Worm (Caenorhabditis elegans) whole organism, L4 larva: ENCODE data around the gene cdc-25.3.
A peak's percentile ranks its signal among the peaks of the same experiment; 100 is the strongest.

Experiments used
- D1046.2 ChIP-seq: fragments of 200-800 bp; sonication (Bioruptor generic); IDR thresholded peaks from 2 replicates; pipeline ENCODE4 v1.3.6; 2022; ENCODE audit warnings: missing genetic modification characterization, missing compliant biosample characterization
- F10B5.3 ChIP-seq: sonication (generic microtip); optimal IDR thresholded peaks from 2 replicates; lab custom pipeline; 2016; ENCODE audit warnings: mild to moderate bottlenecking, missing genetic modification characterization, missing compliant biosample characterization
- F44E2.7 ChIP-seq: fragments of 200-800 bp; sonication (Bioruptor generic); IDR thresholded peaks from 2 replicates; pipeline ENCODE4 v2.1.2; 2022; ENCODE audit warnings: missing genetic modification characterization, missing compliant biosample characterization
- F49E8.2 ChIP-seq: sonication (generic microtip); optimal IDR thresholded peaks from 2 replicates; lab custom pipeline; 2016; ENCODE audit warnings: missing compliant biosample characterization, mild to moderate bottlenecking, missing genetic modification characterization, borderline replicate concordance
- T20F7.1 ChIP-seq: fragments of 200-800 bp; sonication (Bioruptor generic); optimal IDR thresholded peaks from 2 replicates; lab custom pipeline; 2018; ENCODE audit warnings: mild to moderate bottlenecking, missing genetic modification characterization, missing compliant biosample characterization
- T26A8.4 ChIP-seq: fragments of 200-800 bp; sonication (Bioruptor generic); IDR thresholded peaks from 2 replicates; pipeline ENCODE4 v1.3.6; 2022; ENCODE audit warnings: missing genetic modification characterization, missing compliant biosample characterization
- Y48G9A.11 ChIP-seq: fragments of 200-800 bp; sonication (Bioruptor generic); IDR thresholded peaks from 2 replicates; pipeline ENCODE4 v1.3.6; 2022; ENCODE audit warnings: missing genetic modification reagents, missing genetic modification characterization, missing compliant biosample characterization
- aly-2 ChIP-seq: sonication (generic microtip); optimal IDR thresholded peaks from 2 replicates; lab custom pipeline; 2018; ENCODE audit warnings: missing biosample characterization, missing genetic modification characterization
- arid-1 ChIP-seq: fragments of 200-800 bp; sonication (Bioruptor generic); conservative IDR thresholded peaks from 2 replicates; pipeline ENCODE4 v1.3.6; 2022; ENCODE audit warnings: missing genetic modification reagents, missing genetic modification characterization, missing compliant biosample characterization
- ceh-20 ChIP-seq: fragments of 200-800 bp; sonication (Bioruptor generic); IDR thresholded peaks from 2 replicates; pipeline ENCODE4 v1.3.6; 2022; ENCODE audit warnings: missing genetic modification reagents, missing genetic modification characterization, missing compliant biosample characterization
- cey-2 ChIP-seq: sonication (generic microtip); optimal IDR thresholded peaks from 3 replicates; lab custom pipeline; 2017; ENCODE audit warnings: missing genetic modification characterization, mild to moderate bottlenecking, missing compliant biosample characterization, antibody characterized with exemption, borderline replicate concordance; ENCODE audit not compliant: insufficient read depth
- ctbp-1 ChIP-seq: fragments of 200-800 bp; sonication (Bioruptor generic); IDR thresholded peaks from 2 replicates; pipeline ENCODE4 v1.3.6; 2022; ENCODE audit warnings: missing genetic modification reagents, missing genetic modification characterization, missing compliant biosample characterization
- daf-12 ChIP-seq: fragments of 150-350 bp; optimal IDR thresholded peaks from 2 replicates; lab custom pipeline; 2014; ENCODE audit warnings: missing biosample characterization, missing genetic modification reagents, missing genetic modification characterization
- daf-16 ChIP-seq, 3 experiments: sonication (generic microtip); optimal IDR thresholded peaks; 2 replicates each; lab custom pipeline; 2016 to 2017; ENCODE audit warnings: missing genetic modification characterization in 3 of 3, missing genetic modification reagents in 3 of 3, mild to moderate bottlenecking in 2 of 3, missing compliant biosample characterization in 2 of 3, missing biosample characterization in 1 of 3, moderate library complexity in 1 of 3
- dmd-6 ChIP-seq: fragments of 200-800 bp; sonication (Bioruptor generic); IDR thresholded peaks from 2 replicates; pipeline ENCODE4 v1.3.6; 2022; ENCODE audit warnings: missing genetic modification reagents, missing genetic modification characterization, missing compliant biosample characterization
- dpl-1 ChIP-seq: fragments of 150-350 bp; optimal IDR thresholded peaks from 2 replicates; lab custom pipeline; 2014; ENCODE audit warnings: missing biosample characterization, missing genetic modification reagents, missing genetic modification characterization
- dve-1 ChIP-seq: sonication (generic microtip); optimal IDR thresholded peaks from 2 replicates; lab custom pipeline; 2017; ENCODE audit warnings: antibody characterized with exemption, mild to moderate bottlenecking, missing genetic modification characterization, missing compliant biosample characterization; ENCODE audit not compliant: insufficient read depth
- egl-43 ChIP-seq: fragments of 200-800 bp; sonication (Bioruptor generic); IDR thresholded peaks from 2 replicates; pipeline ENCODE4 v1.3.6; 2022; ENCODE audit warnings: missing genetic modification reagents, missing genetic modification characterization, missing compliant biosample characterization
- fkh-10 ChIP-seq: fragments of 150-350 bp; optimal IDR thresholded peaks from 2 replicates; lab custom pipeline; 2014; ENCODE audit warnings: missing biosample characterization, missing genetic modification reagents, missing genetic modification characterization
- fos-1 ChIP-seq: fragments of 150-350 bp; optimal IDR thresholded peaks from 2 replicates; lab custom pipeline; 2014; ENCODE audit warnings: missing biosample characterization, missing genetic modification characterization
- gei-8 ChIP-seq: fragments of 200-800 bp; sonication (Bioruptor generic); optimal IDR thresholded peaks from 2 replicates; lab custom pipeline; 2018; ENCODE audit warnings: mild to moderate bottlenecking, missing genetic modification characterization, missing compliant biosample characterization
- hif-1 ChIP-seq, 2 experiments: sonication (generic microtip); optimal IDR thresholded peaks; 2 replicates each; lab custom pipeline; 2016 to 2017; ENCODE audit warnings: missing compliant biosample characterization in 2 of 2, missing genetic modification characterization in 2 of 2, missing genetic modification reagents in 2 of 2, missing genotype in 2 of 2, mild to moderate bottlenecking in 1 of 2
- lim-7 ChIP-seq: fragments of 200-800 bp; sonication (Bioruptor generic); IDR thresholded peaks from 2 replicates; pipeline ENCODE4 v1.3.6; 2022; ENCODE audit warnings: missing genetic modification characterization, missing compliant biosample characterization
- lin-13 ChIP-seq: fragments of 150-350 bp; optimal IDR thresholded peaks from 2 replicates; lab custom pipeline; 2014; ENCODE audit warnings: missing biosample characterization, missing genetic modification reagents, missing genetic modification characterization
- lin-15B ChIP-seq: fragments of 150-350 bp; sonication (generic microtip); optimal IDR thresholded peaks from 3 replicates; lab custom pipeline; 2014; ENCODE audit warnings: missing biosample characterization, missing genetic modification characterization
- madf-9 ChIP-seq: fragments of 200-800 bp; sonication (Bioruptor generic); conservative IDR thresholded peaks from 2 replicates; pipeline ENCODE4 v1.3.6; 2022; ENCODE audit warnings: missing genetic modification reagents, missing genetic modification characterization, missing compliant biosample characterization
- mdl-1 ChIP-seq, 2 experiments: fragments of 150-350 bp in 1 of 2; sonication (generic microtip) in 1 of 2; optimal IDR thresholded peaks; 2 replicates each; lab custom pipeline; 2014 to 2017; ENCODE audit warnings: missing biosample characterization in 2 of 2, missing genetic modification characterization in 2 of 2
- mdt-29 ChIP-seq: fragments of 200-800 bp; sonication (Bioruptor generic); IDR thresholded peaks from 2 replicates; pipeline ENCODE4 v1.3.6; 2022; ENCODE audit warnings: missing genetic modification reagents, missing genetic modification characterization, missing compliant biosample characterization
- mes-2 ChIP-seq: sonication (generic microtip); optimal IDR thresholded peaks from 2 replicates; lab custom pipeline; 2016; ENCODE audit warnings: missing genotype, mild to moderate bottlenecking, missing genetic modification characterization, missing compliant biosample characterization; ENCODE audit not compliant: poor library complexity, severe bottlenecking
- mxl-2 ChIP-seq: fragments of 200-800 bp; sonication (Bioruptor generic); conservative IDR thresholded peaks from 2 replicates; pipeline ENCODE4 v1.3.6; 2022; ENCODE audit warnings: missing genetic modification reagents, missing genetic modification characterization, missing compliant biosample characterization
- mxl-3 ChIP-seq: fragments of 200-800 bp; sonication (Bioruptor generic); optimal IDR thresholded peaks from 2 replicates; lab custom pipeline; 2018; ENCODE audit warnings: mild to moderate bottlenecking, missing genetic modification characterization, missing compliant biosample characterization
- nhr-102 ChIP-seq: sonication (generic microtip); optimal IDR thresholded peaks from 2 replicates; lab custom pipeline; 2016; ENCODE audit warnings: mild to moderate bottlenecking, missing genetic modification characterization, moderate library complexity, missing compliant biosample characterization
- nhr-11 ChIP-seq: fragments of 150-350 bp; optimal IDR thresholded peaks from 2 replicates; lab custom pipeline; 2014; ENCODE audit warnings: missing biosample characterization, missing genetic modification characterization
- nhr-42 ChIP-seq: fragments of 200-800 bp; sonication (Bioruptor generic); IDR thresholded peaks from 2 replicates; pipeline ENCODE4 v1.3.6; 2022; ENCODE audit warnings: missing genetic modification characterization, missing compliant biosample characterization
- nhr-48 ChIP-seq: sonication (generic microtip); optimal IDR thresholded peaks from 2 replicates; lab custom pipeline; 2016; ENCODE audit warnings: mild to moderate bottlenecking, missing genetic modification characterization, missing compliant biosample characterization
- nhr-76 ChIP-seq: fragments of 150-350 bp; optimal IDR thresholded peaks from 2 replicates; lab custom pipeline; 2014; ENCODE audit warnings: missing biosample characterization, missing genetic modification characterization
- nhr-77 ChIP-seq: fragments of 150-350 bp; optimal IDR thresholded peaks from 2 replicates; lab custom pipeline; 2014; ENCODE audit warnings: missing biosample characterization, missing genetic modification characterization
- pha-4 ChIP-seq, 2 experiments: fragments of 150-350 bp in 1 of 2; fragments of 200-800 bp in 1 of 2; sonication (Bioruptor generic) in 1 of 2; IDR thresholded peaks in 1 of 2; optimal IDR thresholded peaks in 1 of 2; 2 replicates each; pipeline versions ENCODE4 v1.3.6 to Lab custom; 2014 to 2022; ENCODE audit warnings: missing genetic modification characterization in 2 of 2, missing genetic modification reagents in 2 of 2, missing biosample characterization in 1 of 2, missing compliant biosample characterization in 1 of 2
- php-3 ChIP-seq: fragments of 200-800 bp; sonication (Bioruptor generic); IDR thresholded peaks from 2 replicates; pipeline ENCODE4 v1.3.6; 2022; ENCODE audit warnings: missing genetic modification reagents, missing genetic modification characterization, missing compliant biosample characterization
- pqm-1 ChIP-seq: sonication (generic microtip); optimal IDR thresholded peaks from 2 replicates; lab custom pipeline; 2017; ENCODE audit warnings: missing biosample characterization, missing genetic modification characterization
- saeg-2 ChIP-seq: fragments of 200-800 bp; sonication (Bioruptor generic); IDR thresholded peaks from 2 replicates; pipeline ENCODE4 v1.3.6; 2022; ENCODE audit warnings: missing genetic modification reagents, missing genetic modification characterization, missing compliant biosample characterization
- set-16 ChIP-seq: fragments of 200-800 bp; sonication (Bioruptor generic); IDR thresholded peaks from 2 replicates; pipeline ENCODE4 v1.3.6; 2022; ENCODE audit warnings: missing genetic modification reagents, missing genetic modification characterization, missing compliant biosample characterization
- snpc-4 ChIP-seq: fragments of 150-350 bp; optimal IDR thresholded peaks from 2 replicates; lab custom pipeline; 2014; ENCODE audit warnings: missing biosample characterization, missing genetic modification characterization
- tra-1 ChIP-seq: fragments of 200-800 bp; sonication (Bioruptor generic); IDR thresholded peaks from 2 replicates; pipeline ENCODE4 v1.3.6; 2022; ENCODE audit warnings: missing genetic modification reagents, missing genetic modification characterization, missing compliant biosample characterization
- unc-130 ChIP-seq: sonication (generic microtip); optimal IDR thresholded peaks from 2 replicates; lab custom pipeline; 2016; ENCODE audit warnings: missing genetic modification reagents, missing genetic modification characterization, missing compliant biosample characterization
- unc-62 ChIP-seq, 3 experiments: fragments of 150-350 bp in 1 of 3; sonication (generic microtip); optimal IDR thresholded peaks in 2 of 3; peaks in 1 of 3; 1 replicate in 1 of 3; 2 replicates in 2 of 3; lab custom pipeline; 2014 to 2017; ENCODE audit warnings: missing biosample characterization in 3 of 3, missing genetic modification characterization in 3 of 3, missing genetic modification reagents in 3 of 3, missing genotype in 1 of 3
- ztf-7 ChIP-seq: fragments of 150-350 bp; optimal IDR thresholded peaks from 2 replicates; lab custom pipeline; 2014; ENCODE audit warnings: missing biosample characterization, missing genetic modification characterization

Gene cdc-25.3

DNA sequence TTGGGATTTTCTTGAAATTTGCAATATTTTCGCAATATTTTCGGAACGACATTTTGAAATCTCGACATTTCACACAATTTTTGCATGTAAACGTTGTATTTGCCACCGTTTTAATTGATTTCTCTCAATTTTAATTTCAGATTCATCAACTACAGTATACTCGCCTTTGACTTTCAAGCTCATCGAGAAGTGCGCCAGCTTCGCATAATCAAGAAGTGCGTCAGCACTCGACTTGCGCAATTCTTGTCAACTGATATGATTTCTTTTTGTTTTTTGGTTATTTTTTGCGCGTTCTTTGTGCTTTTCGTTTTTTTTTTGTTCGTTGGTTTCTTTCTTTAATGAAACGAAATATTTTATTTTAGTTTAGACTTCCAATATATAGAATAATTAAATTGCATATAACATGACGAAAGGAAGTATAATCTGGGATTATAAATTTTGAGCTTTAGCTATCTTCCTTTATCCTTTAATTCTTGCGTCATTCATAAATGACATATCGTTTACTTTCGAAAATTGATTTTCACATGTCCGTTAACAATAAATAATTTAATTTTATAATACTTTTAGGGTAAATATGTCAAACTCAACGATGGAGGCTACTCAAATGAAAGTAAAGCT is 30.4 kb downstream of the cdc-25.3 start, which contains the start of gene famh-136 (continued):
- TF ChIP-seq lim-7 (GFP tag; lab: Robert Waterston, UW): no peak
- peak; percentile 35 for TF ChIP-seq fos-1 (tag; lab: Kevin White, UChicago)
- 0 out of 2 replicates have a peak, but pooled peaks have one; percentile 11 for TF ChIP-seq D1046.2 (GFP tag; lab: Robert Waterston, UW)
- peak; percentile 82 for TF ChIP-seq T20F7.1 (GFP tag; lab: Kevin White, UChicago)
- TF ChIP-seq dmd-6 (GFP tag; lab: Robert Waterston, UW): peak; percentile 91
- TF ChIP-seq cey-2 (tag; lab: Kevin White, UChicago): no peak
- no peak for TF ChIP-seq nhr-76
- TF ChIP-seq ceh-20 (GFP tag; lab: Robert Waterston, UW): 0 out of 2 replicates have a peak, but pooled peaks have one; percentile 52
- peak; percentile 75 for TF ChIP-seq nhr-11 (tag; lab: Kevin White, UChicago)
- TF ChIP-seq ctbp-1 (GFP tag; lab: Robert Waterston, UW): peak; percentile 80
- TF ChIP-seq aly-2 (tag; lab: Kevin White, UChicago): no peak
- no peak for TF ChIP-seq gei-8 (GFP tag; lab: Kevin White, UChicago)
- no peak for TF ChIP-seq daf-12
- TF ChIP-seq mdt-29 (GFP tag; lab: Robert Waterston, UW): peak; percentile 60; the same call in 1 of the 2 replicates
- peak; percentile 82 for TF ChIP-seq arid-1
- TF ChIP-seq nhr-48: peak; percentile 79
- TF ChIP-seq F10B5.3 (tag; lab: Kevin White, UChicago): peak; percentile 74
- TF ChIP-seq mxl-2 (GFP tag; lab: Robert Waterston, UW): no peak
- peak; percentile 64; the same call in 1 of the 2 replicates for TF ChIP-seq nhr-42 (GFP tag; lab: Robert Waterston, UW)
- peak in 1 of 2 experiments; percentile 73 for TF ChIP-seq hif-1 (tag; optimal IDR thresholded peaks at IDR 0.05; lab: Kevin White, UChicago)
- 0 out of 2 replicates have a peak, but pooled peaks have one; percentile 56 for TF ChIP-seq saeg-2 (GFP tag; lab: Robert Waterston, UW)
- TF ChIP-seq F49E8.2: peak; percentile 11
- TF ChIP-seq pha-4 (GFP tag; IDR thresholded peaks at IDR 0.05; lab: Robert Waterston, UW): peak; percentile 76
- TF ChIP-seq pha-4 (tag; optimal IDR thresholded peaks at IDR 0.05; lab: Kevin White, UChicago): peak; percentile 89
- TF ChIP-seq madf-9 (GFP tag; lab: Robert Waterston, UW): 0 out of 2 replicates have a peak, but pooled peaks have one; percentile 33
- TF ChIP-seq F44E2.7: no peak
- peak; percentile 56 for TF ChIP-seq php-3 (GFP tag; lab: Robert Waterston, UW)
- TF ChIP-seq mdl-1 (tag; optimal IDR thresholded peaks at IDR 0.05; lab: Kevin White, UChicago): peak in 1 of 2 experiments; percentile 56
- peak; percentile 41 for TF ChIP-seq mxl-3 (GFP tag; lab: Kevin White, UChicago)
- TF ChIP-seq mes-2 (tag; lab: Kevin White, UChicago): peak; percentile 85
- peak; percentile 65 for TF ChIP-seq pqm-1
- peak in 1 of 2 experiments; percentile 99 for TF ChIP-seq unc-62 (GFP tag; optimal IDR thresholded peaks at IDR 0.05 in 1 of 2; lab: Kevin White, UChicago)
- TF ChIP-seq unc-62 (tag; optimal IDR thresholded peaks at IDR 0.05; lab: Kevin White, UChicago): no peak
- TF ChIP-seq dpl-1 (GFP tag; lab: Kevin White, UChicago): peak; percentile 85
- peak; percentile 37 for TF ChIP-seq fkh-10 (GFP tag; lab: Kevin White, UChicago)
- TF ChIP-seq tra-1 (GFP tag; lab: Robert Waterston, UW): peak; percentile 51; the same call in 1 of the 2 replicates
- TF ChIP-seq daf-16 (GFP tag; optimal IDR thresholded peaks at IDR 0.05; lab: Kevin White, UChicago): peak; percentile 23 to 78
- TF ChIP-seq daf-16 (tag; optimal IDR thresholded peaks at IDR 0.05; lab: Kevin White, UChicago): peak; percentile 78
- TF ChIP-seq lin-13 (GFP tag; lab: Kevin White, UChicago): peak; percentile 83
- TF ChIP-seq ztf-7 (tag; lab: Kevin White, UChicago): peak; percentile 64
- TF ChIP-seq nhr-77 (tag; lab: Kevin White, UChicago): peak; percentile 90
- peak; percentile 43 for TF ChIP-seq unc-130 (GFP tag; lab: Kevin White, UChicago)
- TF ChIP-seq snpc-4 (tag; lab: Kevin White, UChicago): no peak
- TF ChIP-seq set-16 (GFP tag; lab: Robert Waterston, UW): no peak
- TF ChIP-seq nhr-102 (tag; lab: Kevin White, UChicago): peak; percentile 85
- peak; percentile 80 for TF ChIP-seq T26A8.4
- no peak for TF ChIP-seq Y48G9A.11
- peak; percentile 98 for TF ChIP-seq dve-1 (tag; lab: Kevin White, UChicago)
- no peak for TF ChIP-seq lin-15B (tag; lab: Kevin White, UChicago)
- TF ChIP-seq egl-43: no peak
